Fruit fly (Drosophila melanogaster): Measurements from ENCODE around the gene CG14607.

Gene CG14607

DNA sequence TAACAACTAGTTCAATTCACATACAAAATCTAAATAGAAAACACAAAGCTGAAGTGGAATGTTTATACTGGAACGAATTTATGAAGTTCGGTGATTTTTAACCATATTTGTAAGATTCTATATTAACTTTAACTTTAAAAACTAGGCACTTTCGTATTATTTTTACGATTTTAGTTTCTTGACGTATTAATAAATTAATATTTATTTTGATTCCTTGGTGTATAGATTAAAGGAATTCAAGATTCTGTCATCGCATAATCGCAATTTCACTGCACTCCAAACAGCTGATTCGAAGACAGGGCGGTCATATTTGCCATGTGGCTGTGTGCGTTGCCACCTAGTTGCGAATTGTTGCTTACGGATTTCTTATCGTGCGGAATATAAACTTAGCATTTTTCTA, 7.9 kb downstream of the CG14607 start, which contains the start of the genes CG1227 and Dtwd2 (continued):
- TF ChIP-seq CG6854 (GFP tag; optimal IDR thresholded peaks at IDR 0.05) (peak; percentile 90), Sry-β (GFP tag; optimal IDR thresholded peaks at IDR 0.05) (no peak), crc (GFP tag; optimal IDR thresholded peaks at IDR 0.05) (peak; percentile 35), CG2199 (GFP tag; IDR thresholded peaks at IDR 0.05) (no peak; the same call in 2 of the 3 replicates), NK7.1 (GFP tag; optimal IDR thresholded peaks at IDR 0.05) (peak; percentile 55), CG10274 (GFP tag; optimal IDR thresholded peaks at IDR 0.05) (peak; percentile 60), CG12236 (GFP tag; optimal IDR thresholded peaks at IDR 0.05) (peak; percentile 42), CG11398 (GFP tag; optimal IDR thresholded peaks at IDR 0.05) (peak; percentile 10), H15 (GFP tag; IDR thresholded peaks at IDR 0.05) (peak; percentile 78; the same call in 2 of the 3 replicates), HLH3B (GFP tag; IDR thresholded peaks at IDR 0.05) (peak; percentile 89), nom (GFP tag; optimal IDR thresholded peaks at IDR 0.05) (no peak), Hmx (GFP tag; optimal IDR thresholded peaks at IDR 0.05) (peak; percentile 68), CG10267 (tag; optimal IDR thresholded peaks at IDR 0.05) (peak; percentile 87), CG11247 (GFP tag; IDR thresholded peaks at IDR 0.05) (peak; percentile 89), vnd (GFP tag; IDR thresholded peaks at IDR 0.05; ENCODE audit: partially characterized antibody) (no peak), Gsc (GFP tag; IDR thresholded peaks at IDR 0.05) (no peak), CG31441 (GFP tag; IDR thresholded peaks at IDR 0.05) (no peak; the same call in none of the 2 replicates), zfh1 (GFP tag; IDR thresholded peaks at IDR 0.05) (peak; percentile 90), Sox102F (GFP tag; optimal IDR thresholded peaks at IDR 0.05) (peak; percentile 94), cas (GFP tag; IDR thresholded peaks at IDR 0.05) (peak; percentile 83), dimm (GFP tag; IDR thresholded peaks at IDR 0.05) (peak; percentile 70), CG13287 (GFP tag; IDR thresholded peaks at IDR 0.05; ENCODE audit: partially characterized antibody) (peak; percentile 45; the same call in 1 of the 2 replicates), CG17802 (tag; optimal IDR thresholded peaks at IDR 0.05) (peak; percentile 49), HLH54F (GFP tag; optimal IDR thresholded peaks at IDR 0.05) (peak; percentile 50), Fer3 (tag; optimal IDR thresholded peaks at IDR 0.05) (peak; percentile 96), Six4 (GFP tag; optimal IDR thresholded peaks at IDR 0.05) (peak; percentile 67), ro (GFP tag; IDR thresholded peaks at IDR 0.05) (no peak), nerfin-2 (GFP tag; IDR thresholded peaks at IDR 0.05; ENCODE audit: partially characterized antibody) (no peak), Drgx (GFP tag; IDR thresholded peaks at IDR 0.05) (peak; percentile 97), zen (tag; optimal IDR thresholded peaks at IDR 0.05) (peak; percentile 86), CG32767 (GFP tag; IDR thresholded peaks at IDR 0.05) (peak; percentile 92), Vsx1 (GFP tag; optimal IDR thresholded peaks at IDR 0.05) (no peak), pzg (GFP tag; optimal IDR thresholded peaks at IDR 0.05) (peak; percentile 36), yki (optimal IDR thresholded peaks at IDR 0.05) (no peak), Ets65A (GFP tag) (no peak), ftz-f1 (GFP tag; optimal IDR thresholded peaks at IDR 0.05) (peak; percentile 27), nerfin-1 (tag; optimal IDR thresholded peaks at IDR 0.05) (peak; percentile 94), Chrac-16 (GFP tag; optimal IDR thresholded peaks at IDR 0.05) (peak; percentile 67), Bgb (GFP tag; IDR thresholded peaks at IDR 0.05; ENCODE audit: partially characterized antibody) (no peak), CG14014 (GFP tag; IDR thresholded peaks at IDR 0.05) (peak; percentile 94), CG15696 (tag; optimal IDR thresholded peaks at IDR 0.05) (peak; percentile 86), CG17359 (tag; optimal IDR thresholded peaks at IDR 0.05) (peak; percentile 94), CG30020 (tag; optimal IDR thresholded peaks at IDR 0.05) (peak; percentile 78), CG17912 (GFP tag; optimal IDR thresholded peaks at IDR 0.05) (peak; percentile 62), slp2 (GFP tag; optimal IDR thresholded peaks at IDR 0.05) (peak; percentile 36), dysf (GFP tag; IDR thresholded peaks at IDR 0.05) (peak; percentile 93), Dbx (GFP tag; IDR thresholded peaks at IDR 0.05) (peak; percentile 92), CG1602 (GFP tag; optimal IDR thresholded peaks at IDR 0.05) (peak; percentile 73), Hr51 (GFP tag; optimal IDR thresholded peaks at IDR 0.05) (peak; percentile 45 to 97), CG3163 (GFP tag; optimal IDR thresholded peaks at IDR 0.05) (no peak), dpn (GFP tag; optimal IDR thresholded peaks at IDR 0.05) (peak; percentile 62 to 83)
